Worm (Caenorhabditis elegans): ENCODE results near the gene B0035.22.
A peak's percentile ranks its signal among the peaks of the same experiment; 100 is the strongest.

The B0035.22 gene

ce11 chrIV:11344288-11344687 lies 29.3 kb downstream of the B0035.22 start:
- TF ChIP-seq unc-62 (GFP tag; optimal IDR thresholded peaks at IDR 0.05) = no peak
- no peak for TF ChIP-seq pha-4 (tag; optimal IDR thresholded peaks at IDR 0.05)
- TF ChIP-seq sem-2 (GFP tag; optimal IDR thresholded peaks at IDR 0.05) = no peak

DNA sequence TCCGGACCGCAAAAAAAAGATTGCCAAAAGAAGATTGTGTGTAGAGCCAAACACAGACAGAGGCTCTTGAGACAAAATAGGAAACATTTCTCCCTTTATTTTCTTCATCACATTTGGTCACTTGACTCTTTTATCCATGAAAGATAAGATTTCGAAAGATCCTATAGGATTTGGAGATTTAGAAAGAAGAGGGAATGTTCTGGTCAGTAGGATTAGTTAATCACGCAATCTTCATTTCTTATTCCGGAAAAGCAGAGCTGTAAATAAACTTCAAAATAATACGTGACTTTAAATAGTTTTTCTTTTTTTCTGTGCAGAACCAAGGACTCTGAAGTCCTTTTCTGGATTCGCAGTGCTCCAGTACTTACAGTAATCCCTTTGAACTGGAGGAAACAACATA lies 32.3 kb downstream of the B0035.22 start:
- TF ChIP-seq ceh-39 (tag; optimal IDR thresholded peaks at IDR 0.05) (no peak), cnd-1 (tag; optimal IDR thresholded peaks at IDR 0.05) (no peak), M03D4.4 (tag; optimal IDR thresholded peaks at IDR 0.05) (no peak), elt-3 (tag; optimal IDR thresholded peaks at IDR 0.05) (no peak)

DNA sequence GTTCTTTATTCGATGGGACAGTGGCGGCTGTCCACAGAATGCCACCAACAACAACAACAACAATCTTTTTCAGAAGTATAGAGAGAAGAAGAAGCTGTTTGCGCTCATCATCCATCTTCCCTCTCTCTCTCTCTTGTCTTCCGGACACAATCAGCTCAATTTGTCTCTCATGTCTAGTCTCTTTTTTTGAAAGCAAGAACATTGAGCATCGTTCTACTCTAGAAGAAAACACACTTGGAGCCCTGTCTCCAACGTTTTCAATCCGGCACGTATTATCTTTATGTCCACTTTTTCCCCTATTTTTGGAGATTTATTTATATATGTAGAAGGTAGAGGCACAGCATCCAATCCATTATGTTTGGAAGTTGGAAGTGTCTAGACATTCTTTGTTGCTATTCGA lies 33.9 kb downstream of the B0035.22 start:
- TF ChIP-seq flh-1 (GFP tag; optimal IDR thresholded peaks at IDR 0.05) = no peak

ce11 chrIV:11349747-11350146 lies 34.8 kb downstream of the B0035.22 start:
- peak; percentile 21 for TF ChIP-seq ces-1 (GFP tag; optimal IDR thresholded peaks at IDR 0.05)
- TF ChIP-seq lin-32 (GFP tag; optimal IDR thresholded peaks at IDR 0.05) = no peak
- no peak for TF ChIP-seq cnd-1 (tag; optimal IDR thresholded peaks at IDR 0.05)

ce11 chrIV:11350809-11351208 lies 35.9 kb downstream of the B0035.22 start:
- TF ChIP-seq unc-120 (tag; optimal IDR thresholded peaks at IDR 0.05; ENCODE audit: poor library complexity, severe bottlenecking) (peak; percentile 19), ceh-39 (tag; optimal IDR thresholded peaks at IDR 0.05) (no peak), ceh-43 (GFP tag; optimal IDR thresholded peaks at IDR 0.05) (no peak), blmp-1 (tag; optimal IDR thresholded peaks at IDR 0.05) (no peak), tbx-8 (GFP tag; optimal IDR thresholded peaks at IDR 0.05) (no peak), unc-39 (tag; optimal IDR thresholded peaks at IDR 0.05) (no peak), snpc-4 (tag; optimal IDR thresholded peaks at IDR 0.05) (no peak), flh-1 (GFP tag; optimal IDR thresholded peaks at IDR 0.05) (no peak), ham-2 (GFP tag; optimal IDR thresholded peaks at IDR 0.05) (no peak), unc-62 (GFP tag; optimal IDR thresholded peaks at IDR 0.05) (peak; percentile 65), hlh-1 (tag; optimal IDR thresholded peaks at IDR 0.05) (peak; percentile 39), mep-1 (tag; optimal IDR thresholded peaks at IDR 0.05) (no peak), zip-8 (tag; optimal IDR thresholded peaks at IDR 0.05) (no peak), ceh-83 (GFP tag; optimal IDR thresholded peaks at IDR 0.05) (no peak), elt-3 (tag; optimal IDR thresholded peaks at IDR 0.05) (no peak)

- TF ChIP-seq mep-1 (tag; optimal IDR thresholded peaks at IDR 0.05) (no peak), ham-2 (GFP tag; optimal IDR thresholded peaks at IDR 0.05) (no peak), blmp-1 (tag; optimal IDR thresholded peaks at IDR 0.05) (no peak), sem-2 (GFP tag; optimal IDR thresholded peaks at IDR 0.05) (no peak), ceh-83 (GFP tag; optimal IDR thresholded peaks at IDR 0.05) (no peak), elt-1 (tag; optimal IDR thresholded peaks at IDR 0.05; ENCODE audit: borderline replicate concordance, insufficient read depth) (no peak), tbx-8 (GFP tag; optimal IDR thresholded peaks at IDR 0.05) (no peak), M03D4.4 (tag; optimal IDR thresholded peaks at IDR 0.05) (no peak), nhr-28 (tag; optimal IDR thresholded peaks at IDR 0.05) (no peak), mls-2 (tag; optimal IDR thresholded peaks at IDR 0.05) (no peak), lin-13 (tag; optimal IDR thresholded peaks at IDR 0.05) (no peak), nhr-76 (tag; optimal IDR thresholded peaks at IDR 0.05) (no peak), bed-3 (GFP tag; optimal IDR thresholded peaks at IDR 0.05) (no peak), nhr-12 (tag; optimal IDR thresholded peaks at IDR 0.05) (no peak), lin-32 (GFP tag; optimal IDR thresholded peaks at IDR 0.05) (no peak), unc-39 (tag; optimal IDR thresholded peaks at IDR 0.05) (no peak)
These were observed 36.6 kb downstream of the B0035.22 start for ce11 chrIV:11351563-11351962.

DNA sequence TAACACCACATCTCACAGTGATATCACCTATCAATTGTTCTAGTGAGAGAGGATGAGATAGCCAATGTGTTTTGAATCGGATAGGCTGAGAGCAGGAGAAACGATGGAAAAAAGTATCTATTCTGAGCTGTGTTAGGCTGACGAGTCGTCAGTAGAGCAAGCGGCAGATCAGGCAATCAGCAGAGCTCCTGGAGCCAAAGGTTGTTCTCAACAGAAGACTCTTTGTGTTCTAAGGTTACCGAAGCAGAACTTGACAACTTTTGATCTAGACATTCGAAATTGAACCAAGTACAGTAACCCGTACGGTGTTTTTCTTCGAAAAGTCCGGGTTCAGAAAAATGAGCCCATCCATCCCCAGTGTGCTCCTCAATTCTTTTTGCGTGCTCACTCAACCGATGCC lies 37.8 kb downstream of the B0035.22 start:
- TF ChIP-seq ces-1 (GFP tag; optimal IDR thresholded peaks at IDR 0.05) (no peak), pha-4 (tag; optimal IDR thresholded peaks at IDR 0.05) (no peak), ztf-11 (tag; optimal IDR thresholded peaks at IDR 0.05) (no peak), lsy-2 (tag; optimal IDR thresholded peaks at IDR 0.05) (no peak), elt-1 (tag; optimal IDR thresholded peaks at IDR 0.05; ENCODE audit: borderline replicate concordance, insufficient read depth) (no peak)

Measured in whole organism, mixed stage, embryonic.